Fruit fly (Drosophila melanogaster): ENCODE results near the gene shep.

shep gene

DNA sequence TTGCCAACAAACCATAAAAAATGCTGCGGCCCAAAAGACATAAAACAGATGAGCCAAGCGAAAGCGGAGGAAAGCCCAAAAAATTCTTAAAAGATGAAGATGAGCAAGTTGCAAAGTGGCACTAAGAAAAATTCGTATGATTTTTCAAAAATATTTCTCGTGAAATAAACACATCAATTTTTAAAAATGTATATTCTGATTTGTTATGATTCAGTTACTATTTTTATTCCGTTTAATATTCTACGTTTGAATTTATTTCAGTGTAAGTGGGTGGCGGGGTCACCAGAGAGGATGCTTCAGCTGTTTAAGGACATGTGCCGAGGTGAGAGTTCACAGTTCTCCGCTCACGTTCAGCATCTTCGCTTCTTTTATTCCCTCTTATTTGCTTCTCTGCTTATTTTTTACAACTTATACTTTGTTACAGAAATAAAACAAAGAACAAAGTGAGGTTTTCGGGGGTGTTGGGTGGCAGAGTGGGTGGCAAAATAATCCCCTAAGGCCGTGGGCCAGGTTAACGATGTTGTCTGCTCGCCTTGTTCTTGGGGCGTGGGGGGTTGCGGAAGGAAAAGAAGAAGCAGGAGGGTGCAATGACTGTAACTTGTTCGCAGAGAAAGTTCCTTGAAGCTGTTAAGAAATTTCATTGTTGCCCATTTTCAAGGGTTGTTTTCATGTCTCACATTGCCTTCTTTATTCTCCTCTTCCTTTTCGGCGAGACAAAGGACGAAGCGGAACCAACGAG is 95.3 kb downstream of the shep start (continued):
- TF ChIP-seq jumu (GFP tag; optimal IDR thresholded peaks at IDR 0.05) (peak; percentile 20), Aef1 (GFP tag; IDR thresholded peaks at IDR 0.05) (0 out of 3 replicates have a peak, but pooled peaks have one; percentile 15), Dip3 (GFP tag; optimal IDR thresholded peaks at IDR 0.05) (no peak), CG4617 (GFP tag; optimal IDR thresholded peaks at IDR 0.05; ENCODE audit: borderline replicate concordance) (no peak), CG14667 (GFP tag; IDR thresholded peaks at IDR 0.05) (peak; percentile 38; the same call in 1 of the 2 replicates), Fer1 (GFP tag; optimal IDR thresholded peaks at IDR 0.05) (peak; percentile 78), H15 (GFP tag; IDR thresholded peaks at IDR 0.05) (no peak), CG13624 (GFP tag; optimal IDR thresholded peaks at IDR 0.05) (peak; percentile 32), Blimp-1 (GFP tag; optimal IDR thresholded peaks at IDR 0.05) (peak; percentile 41), vfl (GFP tag; optimal IDR thresholded peaks at IDR 0.05) (no peak), pb (GFP tag; optimal IDR thresholded peaks at IDR 0.05) (peak; percentile 24), CG5180 (GFP tag; optimal IDR thresholded peaks at IDR 0.05) (no peak), pzg (GFP tag; optimal IDR thresholded peaks at IDR 0.05) (no peak), Tbp (GFP tag; optimal IDR thresholded peaks at IDR 0.05) (no peak), trh (GFP tag; optimal IDR thresholded peaks at IDR 0.05) (no peak), Ravus (GFP tag; IDR thresholded peaks at IDR 0.05) (no peak), CG12104 (GFP tag; optimal IDR thresholded peaks at IDR 0.05) (no peak), CG17912 (GFP tag; optimal IDR thresholded peaks at IDR 0.05) (no peak), CG4820 (GFP tag; optimal IDR thresholded peaks at IDR 0.05) (peak; percentile 36), oc (tag; optimal IDR thresholded peaks at IDR 0.05) (no peak), CG18599 (GFP tag; optimal IDR thresholded peaks at IDR 0.05) (peak; percentile 80), tap (tag; optimal IDR thresholded peaks at IDR 0.05) (peak; percentile 21), CG12155 (GFP tag; optimal IDR thresholded peaks at IDR 0.05) (no peak), Mrtf (GFP tag; IDR thresholded peaks at IDR 0.05) (0 out of 3 replicates have a peak, but pooled peaks have one; percentile 45), HHEX (GFP tag; optimal IDR thresholded peaks at IDR 0.05) (peak; percentile 26), lilli (GFP tag; optimal IDR thresholded peaks at IDR 0.05) (peak; percentile 53), CG11085 (GFP tag; IDR thresholded peaks at IDR 0.05) (no peak), Dbx (GFP tag; IDR thresholded peaks at IDR 0.05) (peak; percentile 56; the same call in 1 of the 3 replicates), CG4424 (GFP tag; optimal IDR thresholded peaks at IDR 0.05) (no peak), pum (GFP tag; optimal IDR thresholded peaks at IDR 0.05) (no peak), hth (optimal IDR thresholded peaks at IDR 0.05) (no peak), D19A (tag; optimal IDR thresholded peaks at IDR 0.05) (peak; percentile 14), ssp (GFP tag; IDR thresholded peaks at IDR 0.05) (no peak), CG14050 (GFP tag; IDR thresholded peaks at IDR 0.05) (0 out of 3 replicates have a peak, but pooled peaks have one; percentile 12), slbo (GFP tag; IDR thresholded peaks at IDR 0.05) (peak; percentile 70), CG18262 (tag; optimal IDR thresholded peaks at IDR 0.05) (peak; percentile 26), scrt (GFP tag; optimal IDR thresholded peaks at IDR 0.05) (peak; percentile 35), Optix (GFP tag; IDR thresholded peaks at IDR 0.05) (no peak), her (GFP tag; optimal IDR thresholded peaks at IDR 0.05) (no peak), zfh1 (GFP tag; IDR thresholded peaks at IDR 0.05) (no peak), CG2875 (GFP tag; optimal IDR thresholded peaks at IDR 0.05) (no peak), CG11093 (GFP tag; IDR thresholded peaks at IDR 0.05) (no peak), Lim3 (GFP tag; IDR thresholded peaks at IDR 0.05) (no peak), NfI (GFP tag; optimal IDR thresholded peaks at IDR 0.05) (peak; percentile 49), CG17568 (GFP tag; optimal IDR thresholded peaks at IDR 0.05) (no peak), CG13894 (tag; optimal IDR thresholded peaks at IDR 0.05) (peak; percentile 26), CG11696 (GFP tag; IDR thresholded peaks at IDR 0.05) (no peak), CG30020 (tag; optimal IDR thresholded peaks at IDR 0.05) (no peak), Taf1 (GFP tag; IDR thresholded peaks at IDR 0.05) (no peak), Adf1 (GFP tag; IDR thresholded peaks at IDR 0.05) (no peak), Side (GFP tag; optimal IDR thresholded peaks at IDR 0.05) (no peak)

Data from whole organism, embryonic.